Worm (Caenorhabditis elegans) whole organism, midembryonic: Measurements from ENCODE around the gene C33E10.1.

ENCODE experiments used
- T22C8.4 ChIP-seq: fragments of 200-800 bp; sonication (Bioruptor generic); IDR thresholded peaks from 2 replicates; pipeline ENCODE4 v1.3.6; 2022; ENCODE audit warnings: missing genetic modification characterization, missing compliant biosample characterization
- cog-1 ChIP-seq: sonication (generic microtip); optimal IDR thresholded peaks from 2 replicates; lab custom pipeline; 2016; ENCODE audit warnings: missing genetic modification characterization, missing compliant biosample characterization
- flt-1 ChIP-seq: fragments of 200-800 bp; sonication (Bioruptor generic); IDR thresholded peaks from 2 replicates; pipeline ENCODE4 v1.3.6; 2022; ENCODE audit warnings: missing genetic modification characterization, missing compliant biosample characterization
- klf-2 ChIP-seq: fragments of 200-800 bp; sonication (Bioruptor generic); conservative IDR thresholded peaks from 2 replicates; pipeline ENCODE4 v1.3.6; 2022; ENCODE audit warnings: missing genetic modification reagents, missing genetic modification characterization, missing compliant biosample characterization
- med-1 ChIP-seq: sonication (generic microtip); optimal IDR thresholded peaks from 2 replicates; lab custom pipeline; 2017; ENCODE audit warnings: missing genetic modification characterization, mild to moderate bottlenecking, missing compliant biosample characterization, antibody characterized with exemption, missing genetic modification reagents; ENCODE audit not compliant: insufficient read depth
- ref-1 ChIP-seq: fragments of 200-800 bp; sonication (Bioruptor generic); conservative IDR thresholded peaks from 2 replicates; pipeline ENCODE4 v1.3.6; 2022; ENCODE audit warnings: missing genetic modification reagents, missing genetic modification characterization, missing compliant biosample characterization
- tab-1 ChIP-seq: fragments of 200-800 bp; sonication (Bioruptor generic); IDR thresholded peaks from 2 replicates; pipeline ENCODE4 v1.3.6; 2022; ENCODE audit warnings: missing genetic modification characterization, missing compliant biosample characterization
- ztf-23 ChIP-seq: fragments of 200-800 bp; sonication (Bioruptor generic); IDR thresholded peaks from 2 replicates; pipeline ENCODE4 v1.3.6; 2022; ENCODE audit warnings: missing genetic modification reagents, missing genetic modification characterization, missing compliant biosample characterization
- ztf-29 ChIP-seq: fragments of 200-800 bp; sonication (Bioruptor generic); IDR thresholded peaks from 2 replicates; pipeline ENCODE4 v1.3.6; 2022; ENCODE audit warnings: missing genetic modification reagents, missing genetic modification characterization, missing compliant biosample characterization

- TF ChIP-seq tab-1 (GFP tag; lab: Robert Waterston, UW) (no peak), flt-1 (GFP tag; lab: Robert Waterston, UW) (no peak), T22C8.4 (no peak), ref-1 (no peak), ztf-23 (GFP tag; lab: Robert Waterston, UW) (no peak), med-1 (no peak), klf-2 (GFP tag; lab: Robert Waterston, UW) (no peak), cog-1 (no peak), ztf-29 (GFP tag; lab: Robert Waterston, UW) (no peak)
These were observed 25.6 kb downstream of the C33E10.1 start for ce11 chrX:17330574-17330973.
